Fruit fly (Drosophila melanogaster) whole organism, embryonic: Measurements from ENCODE around the gene HUWE1.

ENCODE experiments used
- Atf-2 ChIP-seq: fragments of 200-800 bp; sonication (Bioruptor generic); optimal IDR thresholded peaks from 2 replicates; lab custom pipeline; 2016; ENCODE audit warnings: missing biosample characterization, missing genetic modification characterization
- CG10147 ChIP-seq: fragments of 200-800 bp; sonication (Bioruptor generic); optimal IDR thresholded peaks from 2 replicates; lab custom pipeline; 2019; ENCODE audit warnings: missing biosample characterization, mild to moderate bottlenecking, missing genetic modification characterization, moderate library complexity
- CG11247 ChIP-seq: fragments of 200-800 bp; sonication (Bioruptor generic); IDR thresholded peaks from 2 replicates; pipeline ENCODE4 v1.3.6; 2022; ENCODE audit warnings: missing biosample characterization, missing genetic modification characterization
- CG11456 ChIP-seq: fragments of 200-800 bp; sonication (Bioruptor generic); IDR thresholded peaks from 3 replicates; pipeline ENCODE4 v1.3.6; 2022; ENCODE audit warnings: missing biosample characterization, missing genetic modification characterization
- CG11723 ChIP-seq: fragments of 200-800 bp; sonication (Bioruptor generic); optimal IDR thresholded peaks from 2 replicates; lab custom pipeline; 2017; ENCODE audit warnings: missing biosample characterization, mild to moderate bottlenecking, missing genetic modification characterization
- CG13287 ChIP-seq: fragments of 200-800 bp; sonication (Bioruptor generic); IDR thresholded peaks from 2 replicates; pipeline ENCODE4 v1.3.6; 2022; ENCODE audit warnings: missing biosample characterization, missing genetic modification characterization; ENCODE audit not compliant: partially characterized antibody
- CG13296 ChIP-seq: fragments of 200-800 bp; sonication (Bioruptor generic); optimal IDR thresholded peaks from 3 replicates; lab custom pipeline; 2018; ENCODE audit warnings: missing biosample characterization, mild to moderate bottlenecking, missing genetic modification characterization
- CG17829 ChIP-seq: fragments of 200-800 bp; optimal IDR thresholded peaks from 2 replicates; lab custom pipeline; 2019; ENCODE audit warnings: missing biosample characterization, mild to moderate bottlenecking, missing genetic modification characterization, moderate library complexity
- CG18011 ChIP-seq: fragments of 200-800 bp; sonication (Bioruptor generic); optimal IDR thresholded peaks from 2 replicates; lab custom pipeline; 2017; ENCODE audit warnings: missing biosample characterization, missing genetic modification characterization, mild to moderate bottlenecking, moderate library complexity, missing genotype
- CG2129 ChIP-seq: fragments of 200-800 bp; sonication (Bioruptor generic); IDR thresholded peaks from 2 replicates; pipeline ENCODE4 v1.3.6; 2022; ENCODE audit warnings: missing biosample characterization, missing genetic modification characterization; ENCODE audit not compliant: partially characterized antibody
- CG2199 ChIP-seq: fragments of 200-800 bp; sonication (Bioruptor generic); IDR thresholded peaks from 3 replicates; pipeline ENCODE4 v1.3.6; 2022; ENCODE audit warnings: missing biosample characterization, missing genetic modification characterization
- CG2202 ChIP-seq: fragments of 200-800 bp; sonication (Bioruptor generic); optimal IDR thresholded peaks from 2 replicates; lab custom pipeline; 2018; ENCODE audit warnings: missing biosample characterization, mild to moderate bottlenecking, missing genetic modification characterization
- CG2875 ChIP-seq: fragments of 200-800 bp; sonication (Bioruptor generic); optimal IDR thresholded peaks from 2 replicates; lab custom pipeline; 2017; ENCODE audit warnings: missing biosample characterization, mild to moderate bottlenecking, missing genetic modification characterization, missing genetic modification reagents
- CG31365 ChIP-seq: fragments of 200-800 bp; sonication (Bioruptor generic); optimal IDR thresholded peaks from 2 replicates; lab custom pipeline; 2018; ENCODE audit warnings: missing biosample characterization, mild to moderate bottlenecking, missing genetic modification characterization
- CG32772 ChIP-seq: fragments of 200-800 bp; sonication (Bioruptor generic); IDR thresholded peaks from 2 replicates; pipeline ENCODE4 v1.3.6; 2022; ENCODE audit warnings: missing biosample characterization, missing genetic modification characterization
- CG4404 ChIP-seq: fragments of 200-800 bp; sonication (Bioruptor generic); IDR thresholded peaks from 2 replicates; pipeline ENCODE4 v1.3.6; 2022; ENCODE audit warnings: missing biosample characterization, missing genetic modification characterization
- CG5245 ChIP-seq: fragments of 200-800 bp; sonication (Bioruptor generic); optimal IDR thresholded peaks from 3 replicates; lab custom pipeline; 2016; ENCODE audit warnings: missing biosample characterization, missing genetic modification characterization
- CG6765 ChIP-seq: fragments of 200-800 bp; sonication (Bioruptor generic); optimal IDR thresholded peaks from 3 replicates; lab custom pipeline; 2017; ENCODE audit warnings: missing biosample characterization, mild to moderate bottlenecking, missing genetic modification characterization
- E2f2 ChIP-seq: fragments of 200-800 bp; sonication (Bioruptor generic); IDR thresholded peaks from 2 replicates; pipeline ENCODE4 v1.3.6; 2022; ENCODE audit warnings: missing biosample characterization, missing genetic modification characterization
- HLH54F ChIP-seq: fragments of 200-800 bp; sonication (Bioruptor generic); optimal IDR thresholded peaks from 3 replicates; lab custom pipeline; 2016; ENCODE audit warnings: missing biosample characterization, missing genetic modification characterization
- MBD-R2 ChIP-seq: fragments of 200-800 bp; sonication (Bioruptor generic); IDR thresholded peaks from 2 replicates; pipeline ENCODE4 v1.3.6; 2022; ENCODE audit warnings: missing biosample characterization, missing genetic modification characterization
- Nf-YC ChIP-seq: fragments of 200-800 bp; optimal IDR thresholded peaks from 3 replicates; lab custom pipeline; 2019; ENCODE audit warnings: missing biosample characterization, mild to moderate bottlenecking, missing genetic modification characterization, moderate library complexity
- Sox100B ChIP-seq: fragments of 200-800 bp; sonication (Bioruptor generic); optimal IDR thresholded peaks from 3 replicates; lab custom pipeline; 2018; ENCODE audit warnings: missing biosample characterization, mild to moderate bottlenecking, missing genetic modification characterization
- Sox102F ChIP-seq: fragments of 200-800 bp; sonication (Bioruptor generic); optimal IDR thresholded peaks from 2 replicates; lab custom pipeline; 2018; ENCODE audit warnings: missing biosample characterization, mild to moderate bottlenecking, missing genetic modification characterization, moderate library complexity
- Trl ChIP-seq, 3 experiments: fragments of >200 bp in 2 of 3; fragments of 200-800 bp in 1 of 3; sonication (Bioruptor generic) in 1 of 3; optimal IDR thresholded peaks; 2 replicates in 1 of 3; 3 replicates in 2 of 3; lab custom pipeline; 2016 to 2017; ENCODE audit warnings: missing biosample characterization in 1 of 3, missing genetic modification characterization in 1 of 3
- Usf ChIP-seq: fragments of 200-800 bp; sonication (Bioruptor generic); optimal IDR thresholded peaks from 2 replicates; lab custom pipeline; 2017; ENCODE audit warnings: missing genotype, missing biosample characterization, missing genetic modification characterization
- al ChIP-seq: fragments of 200-800 bp; sonication (Bioruptor generic); IDR thresholded peaks from 2 replicates; pipeline ENCODE4 v1.3.6; 2022; ENCODE audit warnings: missing biosample characterization, missing genetic modification characterization
- aop ChIP-seq: fragments of 200-800 bp; sonication (Bioruptor generic); IDR thresholded peaks from 2 replicates; pipeline ENCODE4 v1.3.6; 2022; ENCODE audit warnings: missing biosample characterization, missing genetic modification characterization
- bcd ChIP-seq: fragments of 200-800 bp; sonication (Bioruptor generic); optimal IDR thresholded peaks from 2 replicates; lab custom pipeline; 2017; ENCODE audit warnings: missing biosample characterization, mild to moderate bottlenecking, missing genetic modification characterization
- btn ChIP-seq: fragments of 200-800 bp; sonication (Bioruptor generic); optimal IDR thresholded peaks from 2 replicates; lab custom pipeline; 2016; ENCODE audit warnings: missing biosample characterization, missing genetic modification characterization
- caup ChIP-seq: fragments of 200-800 bp; sonication (Bioruptor generic); optimal IDR thresholded peaks from 3 replicates; lab custom pipeline; 2017; ENCODE audit warnings: missing biosample characterization, mild to moderate bottlenecking, missing genetic modification characterization, moderate library complexity; ENCODE audit not compliant: severe bottlenecking
- chif ChIP-seq, 2 experiments: fragments of 200-800 bp; sonication (Bioruptor generic); optimal IDR thresholded peaks; 3 replicates each; lab custom pipeline; 2016; ENCODE audit warnings: missing biosample characterization in 2 of 2, missing genetic modification characterization in 2 of 2
- crp ChIP-seq, 2 experiments: fragments of 200-800 bp; sonication (Bioruptor generic); optimal IDR thresholded peaks; 2 replicates in 1 of 2; 3 replicates in 1 of 2; lab custom pipeline; 2017; ENCODE audit warnings: missing biosample characterization in 2 of 2, missing genetic modification characterization in 2 of 2, mild to moderate bottlenecking in 1 of 2, moderate library complexity in 1 of 2
- eyg ChIP-seq: fragments of 200-800 bp; sonication (Bioruptor generic); optimal IDR thresholded peaks from 3 replicates; lab custom pipeline; 2016; ENCODE audit warnings: missing biosample characterization, missing genetic modification characterization
- grau ChIP-seq: fragments of 200-800 bp; optimal IDR thresholded peaks from 3 replicates; lab custom pipeline; 2019; ENCODE audit warnings: missing biosample characterization, mild to moderate bottlenecking, missing genetic modification characterization, moderate library complexity
- grn ChIP-seq: fragments of 200-800 bp; sonication (Bioruptor generic); optimal IDR thresholded peaks from 3 replicates; lab custom pipeline; 2017; ENCODE audit warnings: missing biosample characterization, missing genetic modification characterization
- gro ChIP-seq: fragments of 200-800 bp; sonication (Bioruptor generic); optimal IDR thresholded peaks from 2 replicates; lab custom pipeline; 2016; ENCODE audit warnings: missing biosample characterization, missing genetic modification characterization
- her ChIP-seq: fragments of 200-800 bp; sonication (Bioruptor generic); optimal IDR thresholded peaks from 2 replicates; lab custom pipeline; 2016; ENCODE audit warnings: missing biosample characterization, missing genetic modification characterization
- jumu ChIP-seq: fragments of 200-800 bp; sonication (Bioruptor generic); optimal IDR thresholded peaks from 3 replicates; lab custom pipeline; 2016; ENCODE audit warnings: missing biosample characterization, missing genetic modification characterization
- lov ChIP-seq, 2 experiments: fragments of 200-800 bp in 1 of 2; fragments of >200 bp in 1 of 2; sonication (Bioruptor generic) in 1 of 2; IDR thresholded peaks in 1 of 2; optimal IDR thresholded peaks in 1 of 2; 2 replicates in 1 of 2; 3 replicates in 1 of 2; pipeline versions ENCODE4 v1.3.6 to Lab custom; 2017 to 2022; ENCODE audit warnings: missing biosample characterization in 1 of 2, missing genetic modification characterization in 1 of 2
- nau ChIP-seq: fragments of 200-800 bp; sonication (Bioruptor generic); optimal IDR thresholded peaks from 3 replicates; lab custom pipeline; 2017; ENCODE audit warnings: missing biosample characterization, mild to moderate bottlenecking, missing genetic modification characterization, missing genetic modification reagents
- nerfin-2 ChIP-seq: fragments of 200-800 bp; sonication (Bioruptor generic); IDR thresholded peaks from 2 replicates; pipeline ENCODE4 v1.3.6; 2022; ENCODE audit warnings: missing biosample characterization, missing genetic modification characterization; ENCODE audit not compliant: partially characterized antibody
- oc ChIP-seq: fragments of 200-800 bp; sonication (Bioruptor generic); optimal IDR thresholded peaks from 2 replicates; lab custom pipeline; 2018; ENCODE audit warnings: missing biosample characterization, mild to moderate bottlenecking, missing genetic modification characterization, moderate library complexity
- phol ChIP-seq: fragments of 200-800 bp; sonication (Bioruptor generic); optimal IDR thresholded peaks from 3 replicates; lab custom pipeline; 2018; ENCODE audit warnings: missing biosample characterization, mild to moderate bottlenecking, missing genetic modification characterization, moderate library complexity
- psq ChIP-seq: fragments of 200-800 bp; sonication (Bioruptor generic); optimal IDR thresholded peaks from 2 replicates; lab custom pipeline; 2017; ENCODE audit warnings: missing biosample characterization, missing genetic modification characterization
- pzg ChIP-seq: fragments of 200-800 bp; sonication (Bioruptor generic); optimal IDR thresholded peaks from 3 replicates; lab custom pipeline; 2018; ENCODE audit warnings: missing biosample characterization, mild to moderate bottlenecking, missing genetic modification characterization, moderate library complexity
- repo ChIP-seq: fragments of 200-800 bp; sonication (Bioruptor generic); optimal IDR thresholded peaks from 2 replicates; lab custom pipeline; 2016; ENCODE audit warnings: missing biosample characterization, missing genetic modification characterization
- sisA ChIP-seq: fragments of 200-800 bp; sonication (Bioruptor generic); IDR thresholded peaks from 2 replicates; pipeline ENCODE4 v1.3.6; 2022; ENCODE audit warnings: missing biosample characterization, missing genetic modification characterization
- toy ChIP-seq: fragments of 200-800 bp; sonication (Bioruptor generic); IDR thresholded peaks from 2 replicates; pipeline ENCODE4 v1.3.6; 2022; ENCODE audit warnings: missing biosample characterization, missing genetic modification characterization
- zf30C ChIP-seq: fragments of 200-800 bp; sonication (Bioruptor generic); optimal IDR thresholded peaks from 3 replicates; lab custom pipeline; 2018; ENCODE audit warnings: missing biosample characterization, mild to moderate bottlenecking, missing genetic modification characterization

HUWE1 gene

dm6 chrX:15712409-15712808 lies at the start of gene HUWE1 (continued):
- TF ChIP-seq her (GFP tag; lab: Kevin White, UChicago) (no peak), phol (tag; lab: Kevin White, UChicago) (peak; percentile 58), oc (no peak), Sox102F (no peak), E2f2 (GFP tag; lab: Robert Waterston, UW) (peak; percentile 72), al (GFP tag; lab: Robert Waterston, UW) (no peak), CG11456 (no peak), btn (GFP tag; lab: Kevin White, UChicago) (no peak), lov (optimal IDR thresholded peaks at IDR 0.05; lab: Kevin White, UChicago) (no peak), lov (GFP tag; IDR thresholded peaks at IDR 0.05; lab: Robert Waterston, UW) (no peak), CG13296 (GFP tag; lab: Kevin White, UChicago) (no peak), nerfin-2 (peak; percentile 57), CG17829 (tag; lab: Kevin White, UChicago) (peak; percentile 45), Atf-2 (no peak), zf30C (GFP tag; lab: Kevin White, UChicago) (no peak), CG11247 (GFP tag; lab: Robert Waterston, UW) (no peak), Usf (GFP tag; lab: Kevin White, UChicago) (no peak), Sox100B (GFP tag; lab: Kevin White, UChicago) (no peak), CG11723 (GFP tag; lab: Kevin White, UChicago) (no peak), MBD-R2 (GFP tag; lab: Robert Waterston, UW) (peak; percentile 56), jumu (no peak), CG2199 (no peak), chif (GFP tag; optimal IDR thresholded peaks at IDR 0.05; lab: Kevin White, UChicago) (no peak), CG18011 (GFP tag; lab: Kevin White, UChicago) (no peak), CG2202 (tag; lab: Kevin White, UChicago) (no peak), repo (GFP tag; lab: Kevin White, UChicago) (no peak), CG32772 (no peak), Trl (optimal IDR thresholded peaks at IDR 0.05; lab: Kevin White, UChicago) (no peak), Trl (GFP tag; optimal IDR thresholded peaks at IDR 0.05; lab: Kevin White, UChicago) (no peak), Nf-YC (no peak), crp (GFP tag; optimal IDR thresholded peaks at IDR 0.05; lab: Kevin White, UChicago) (peak in 1 of 2 experiments; percentile 29), CG10147 (GFP tag; lab: Kevin White, UChicago) (no peak), CG2129 (GFP tag; lab: Robert Waterston, UW) (peak; percentile 53; the same call in 1 of the 2 replicates), CG5245 (GFP tag; lab: Kevin White, UChicago) (no peak), sisA (GFP tag; lab: Robert Waterston, UW) (no peak), eyg (GFP tag; lab: Kevin White, UChicago) (no peak), CG2875 (GFP tag; lab: Kevin White, UChicago) (no peak), CG4404 (GFP tag; lab: Robert Waterston, UW) (no peak), CG31365 (tag; lab: Kevin White, UChicago) (no peak), CG13287 (GFP tag; lab: Robert Waterston, UW) (peak; percentile 89), gro (peak; percentile 28), pzg (GFP tag; lab: Kevin White, UChicago) (peak; percentile 92), nau (GFP tag; lab: Kevin White, UChicago) (no peak), grau (tag; lab: Kevin White, UChicago) (peak; percentile 19), psq (GFP tag; lab: Kevin White, UChicago) (no peak), bcd (no peak), caup (GFP tag; lab: Kevin White, UChicago) (no peak), aop (GFP tag; lab: Robert Waterston, UW) (no peak), CG6765 (GFP tag; lab: Kevin White, UChicago) (no peak), HLH54F (GFP tag; lab: Kevin White, UChicago) (peak; percentile 34), grn (GFP tag; lab: Kevin White, UChicago) (no peak), toy (GFP tag; lab: Robert Waterston, UW) (no peak)
